Worm (Caenorhabditis elegans): ENCODE measurements around the gene T03F6.9.

T03F6.9 gene

ce11 chrIII:13393239-13393638, 22.4 kb upstream of the T03F6.9 start, which contains the start of gene dnj-17:
Gene dnj-17, minus strand, starts transcription at chrIII:13393339.
- TF ChIP-seq ZK546.5 (tag; optimal IDR thresholded peaks at IDR 0.05) (no peak), nhr-28 (tag; optimal IDR thresholded peaks at IDR 0.05) (no peak), nhr-25 (tag; optimal IDR thresholded peaks at IDR 0.05) (no peak), unc-39 (tag; optimal IDR thresholded peaks at IDR 0.05) (no peak), lin-15B (tag; optimal IDR thresholded peaks at IDR 0.05) (no peak), elt-1 (tag; optimal IDR thresholded peaks at IDR 0.05) (no peak), tbx-2 (tag; optimal IDR thresholded peaks at IDR 0.05) (no peak), nhr-12 (tag; optimal IDR thresholded peaks at IDR 0.05) (no peak), nhr-11 (tag; optimal IDR thresholded peaks at IDR 0.05) (no peak), mdl-1 (tag; optimal IDR thresholded peaks at IDR 0.05) (no peak), jun-1 (tag; optimal IDR thresholded peaks at IDR 0.05) (no peak), ztf-11 (tag; optimal IDR thresholded peaks at IDR 0.05) (no peak), nhr-23 (tag; optimal IDR thresholded peaks at IDR 0.05) (no peak), ztf-4 (tag; optimal IDR thresholded peaks at IDR 0.05) (no peak), ceh-16 (tag; optimal IDR thresholded peaks at IDR 0.05) (no peak), fkh-10 (GFP tag; optimal IDR thresholded peaks at IDR 0.05) (no peak), egl-5 (tag; optimal IDR thresholded peaks at IDR 0.05) (no peak), elt-3 (tag; optimal IDR thresholded peaks at IDR 0.05) (no peak)

- TF ChIP-seq unc-62 (GFP tag; optimal IDR thresholded peaks at IDR 0.05) = no peak
- no peak for TF ChIP-seq pqm-1 (tag; optimal IDR thresholded peaks at IDR 0.05)
- no peak for TF ChIP-seq fkh-10 (GFP tag; optimal IDR thresholded peaks at IDR 0.05)
- no peak for TF ChIP-seq nhr-77 (tag; optimal IDR thresholded peaks at IDR 0.05)
- TF ChIP-seq nhr-67 (tag; optimal IDR thresholded peaks at IDR 0.05) = no peak
- no peak for TF ChIP-seq skn-1 (tag; optimal IDR thresholded peaks at IDR 0.05)
- TF ChIP-seq mdl-1 (tag; optimal IDR thresholded peaks at IDR 0.05) = no peak
- no peak for TF ChIP-seq pha-4 (tag; optimal IDR thresholded peaks at IDR 0.05)
- TF ChIP-seq snpc-4 (tag; optimal IDR thresholded peaks at IDR 0.05) = no peak
- no peak for TF ChIP-seq nhr-23 (tag; optimal IDR thresholded peaks at IDR 0.05)
- no peak for TF ChIP-seq nhr-76 (tag; optimal IDR thresholded peaks at IDR 0.05)
- TF ChIP-seq mml-1 (tag; optimal IDR thresholded peaks at IDR 0.05) = no peak
- no peak for TF ChIP-seq ceh-9 (tag; optimal IDR thresholded peaks at IDR 0.05)
- no peak for TF ChIP-seq nhr-11 (tag; optimal IDR thresholded peaks at IDR 0.05)
- no peak for TF ChIP-seq ama-1 (optimal IDR thresholded peaks at IDR 0.05)
- no peak for TF ChIP-seq fos-1 (tag; optimal IDR thresholded peaks at IDR 0.05)
- TF ChIP-seq unc-39 (tag; optimal IDR thresholded peaks at IDR 0.05) = no peak
- no peak for TF ChIP-seq nhr-25 (tag; optimal IDR thresholded peaks at IDR 0.05)
- no peak for TF ChIP-seq ceh-16 (tag; optimal IDR thresholded peaks at IDR 0.05)
Measured at ce11 chrIII:13390789-13391188, 19.9 kb upstream of the T03F6.9 start.

- TF ChIP-seq hmg-11 (tag; optimal IDR thresholded peaks at IDR 0.05) (no peak), skn-1 (tag; optimal IDR thresholded peaks at IDR 0.05) (no peak), eor-1 (tag; optimal IDR thresholded peaks at IDR 0.05) (no peak), nhr-28 (tag; optimal IDR thresholded peaks at IDR 0.05) (no peak), fos-1 (tag; optimal IDR thresholded peaks at IDR 0.05) (no peak)
Measured at ce11 chrIII:13389078-13389477, 18.2 kb upstream of the T03F6.9 start, which contains the start of gene T03F6.3. Gene T03F6.3, plus strand, starts transcription at chrIII:13389395.

- no peak for TF ChIP-seq fkh-10 (GFP tag; optimal IDR thresholded peaks at IDR 0.05)
- TF ChIP-seq pha-4 (tag; optimal IDR thresholded peaks at IDR 0.05) = peak; percentile 47
- TF ChIP-seq elt-2 (tag; optimal IDR thresholded peaks at IDR 0.05) = peak; percentile 85
Measured at ce11 chrIII:13388621-13389020, 17.7 kb upstream of the T03F6.9 start.

- TF ChIP-seq nhr-11 (tag; optimal IDR thresholded peaks at IDR 0.05) (no peak), fkh-10 (GFP tag; optimal IDR thresholded peaks at IDR 0.05) (no peak), tbx-2 (tag; optimal IDR thresholded peaks at IDR 0.05) (no peak), jun-1 (tag; optimal IDR thresholded peaks at IDR 0.05) (no peak), mml-1 (tag; optimal IDR thresholded peaks at IDR 0.05) (no peak), pha-4 (tag; optimal IDR thresholded peaks at IDR 0.05) (no peak), nhr-23 (tag; optimal IDR thresholded peaks at IDR 0.05) (no peak), pqm-1 (tag; optimal IDR thresholded peaks at IDR 0.05) (no peak), nfya-1 (tag; optimal IDR thresholded peaks at IDR 0.05; ENCODE audit: insufficient read depth) (no peak), lin-15B (tag; optimal IDR thresholded peaks at IDR 0.05) (no peak), unc-39 (tag; optimal IDR thresholded peaks at IDR 0.05) (no peak), eor-1 (tag; optimal IDR thresholded peaks at IDR 0.05) (no peak), skn-1 (tag; optimal IDR thresholded peaks at IDR 0.05) (no peak), snpc-4 (tag; optimal IDR thresholded peaks at IDR 0.05) (no peak), sea-2 (GFP tag; optimal IDR thresholded peaks at IDR 0.05) (no peak)
Measured at ce11 chrIII:13385850-13386249, 15.0 kb upstream of the T03F6.9 start, which contains the start of gene T03F6.4. Gene T03F6.4, plus strand, starts transcription at chrIII:13386150.

All from whole organism, L3 larva.